Fruit fly (Drosophila melanogaster): ENCODE results near the gene Or85b.
A peak's percentile ranks its signal among the peaks of the same experiment; 100 is the strongest.

Gene Or85b

DNA sequence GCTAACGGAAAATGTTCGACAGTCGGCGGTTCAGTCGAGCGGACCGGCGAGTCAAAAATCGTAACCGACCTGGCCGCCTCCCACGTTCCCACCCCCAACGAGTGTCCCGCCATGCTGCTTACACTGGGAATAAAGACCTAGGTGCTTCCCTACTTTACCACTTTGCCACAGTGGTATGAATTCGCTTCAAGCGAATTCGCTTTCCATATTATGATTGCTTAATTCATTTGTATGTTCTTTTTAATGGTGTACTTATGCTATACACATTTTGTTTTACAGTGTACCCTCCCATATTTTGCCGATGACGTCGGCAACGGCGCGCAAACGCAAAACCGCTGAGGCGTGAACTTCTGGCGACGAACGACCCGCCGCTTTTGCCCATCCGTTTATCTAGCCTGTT lies 28.3 kb downstream of the Or85b start:
- no peak for TF ChIP-seq gl (tag; optimal IDR thresholded peaks at IDR 0.05)
- peak; percentile 20 for TF ChIP-seq CG8301 (tag; optimal IDR thresholded peaks at IDR 0.05)
- TF ChIP-seq CG9948 (tag; optimal IDR thresholded peaks at IDR 0.05), result peak; percentile 19
- TF ChIP-seq Snoo (tag; optimal IDR thresholded peaks at IDR 0.05), result no peak
- no peak for TF ChIP-seq CG10348 (GFP tag; IDR thresholded peaks at IDR 0.05)
- no peak for TF ChIP-seq CG12605 (GFP tag; IDR thresholded peaks at IDR 0.05)
- TF ChIP-seq Pif1A (GFP tag; optimal IDR thresholded peaks at IDR 0.05), result no peak
- TF ChIP-seq CG17806 (tag; optimal IDR thresholded peaks at IDR 0.05), result peak; percentile 17
- peak; percentile 1 for TF ChIP-seq CG13204 (GFP tag; optimal IDR thresholded peaks at IDR 0.05)
- TF ChIP-seq CG32121 (GFP tag; IDR thresholded peaks at IDR 0.05), result 0 out of 2 replicates have a peak, but pooled peaks have one; percentile 11
- TF ChIP-seq CG14655 (GFP tag; optimal IDR thresholded peaks at IDR 0.05), result peak; percentile 42
- no peak for TF ChIP-seq CG34367 (tag; optimal IDR thresholded peaks at IDR 0.05)
- peak; percentile 64; the same call in 2 of the 3 replicates for TF ChIP-seq CG4496 (GFP tag; IDR thresholded peaks at IDR 0.05)
- TF ChIP-seq CG8159 (tag; optimal IDR thresholded peaks at IDR 0.05), result peak; percentile 43
- no peak for TF ChIP-seq Pif1B (GFP tag; optimal IDR thresholded peaks at IDR 0.05)
- TF ChIP-seq fd96Ca (GFP tag; IDR thresholded peaks at IDR 0.05), result peak; percentile 50; the same call in 2 of the 3 replicates
- no peak for TF ChIP-seq EcR (GFP tag; optimal IDR thresholded peaks at IDR 0.05)
- no peak for TF ChIP-seq Ets98B (GFP tag; IDR thresholded peaks at IDR 0.05)
- no peak for TF ChIP-seq D1 (tag; optimal IDR thresholded peaks at IDR 0.05)
- peak; percentile 30 for TF ChIP-seq CG15710 (tag; optimal IDR thresholded peaks at IDR 0.05)
- TF ChIP-seq rn (GFP tag; IDR thresholded peaks at IDR 0.05), result no peak

DNA sequence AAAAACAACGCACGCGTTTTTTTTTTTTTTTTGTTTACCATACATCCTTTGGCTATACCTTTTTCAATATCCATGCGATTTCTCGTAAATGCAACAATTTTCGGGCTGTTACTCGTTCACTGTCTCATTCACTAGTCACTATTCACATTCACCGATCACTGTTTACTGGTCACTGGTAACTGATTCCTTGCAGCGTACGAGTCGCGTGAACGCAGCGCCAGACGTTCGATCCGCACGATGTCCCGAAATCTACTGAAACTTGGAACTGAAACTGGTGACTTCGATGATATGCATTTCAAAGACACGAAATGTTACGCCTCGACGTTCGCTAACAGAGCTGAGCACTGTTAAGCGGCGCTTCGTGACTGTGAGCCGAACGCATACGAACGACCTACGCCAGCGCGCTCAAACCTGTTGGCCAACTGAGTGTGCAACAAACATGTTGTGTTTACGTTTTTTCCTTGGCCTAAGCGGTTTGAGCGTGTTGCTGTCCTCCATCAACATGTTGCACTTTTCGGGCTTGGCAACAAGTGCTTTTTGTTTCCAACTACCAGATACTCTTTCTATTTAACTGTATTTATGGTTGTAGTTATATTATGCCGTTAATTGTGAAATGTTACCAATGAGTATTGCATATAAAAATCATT lies 33.7 kb downstream of the Or85b start, which contains the start of gene CG45263:
TSS of gene CG45263 (minus strand) at position 257 of the 647 bp plus-strand sequence.
- TF ChIP-seq CG4496 (GFP tag; IDR thresholded peaks at IDR 0.05), result peak; percentile 74; the same call in 2 of the 3 replicates
- peak; percentile 37 for TF ChIP-seq CG32121 (GFP tag; IDR thresholded peaks at IDR 0.05)
- peak; percentile 14; the same call in 1 of the 2 replicates for TF ChIP-seq Ets98B (GFP tag; IDR thresholded peaks at IDR 0.05)
- TF ChIP-seq Snoo (tag; optimal IDR thresholded peaks at IDR 0.05), result no peak
- TF ChIP-seq CG8159 (tag; optimal IDR thresholded peaks at IDR 0.05), result no peak
- no peak for TF ChIP-seq CG14655 (GFP tag; optimal IDR thresholded peaks at IDR 0.05)
- TF ChIP-seq fd96Ca (GFP tag; IDR thresholded peaks at IDR 0.05), result 0 out of 3 replicates have a peak, but pooled peaks have one; percentile 24

DNA sequence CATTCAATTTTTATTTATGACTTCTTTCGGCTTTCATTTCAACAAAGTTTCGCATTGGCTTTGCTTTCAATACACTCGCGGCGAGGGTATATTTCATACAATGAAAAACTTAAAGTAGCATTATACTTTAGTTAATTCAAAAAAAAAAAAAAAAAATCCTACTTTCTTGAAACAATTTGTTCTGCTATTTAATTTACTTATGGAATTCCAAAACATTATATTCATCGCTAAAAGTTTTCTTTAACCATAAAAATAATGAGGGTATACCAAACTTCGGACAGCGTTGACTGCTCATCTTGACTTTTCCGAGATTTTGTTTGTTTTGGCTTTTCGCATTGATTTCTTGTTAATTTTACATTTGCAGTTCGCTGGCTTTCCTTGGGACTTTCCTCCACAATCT lies 40.6 kb downstream of the Or85b start:
- TF ChIP-seq Snoo (tag; optimal IDR thresholded peaks at IDR 0.05), result peak; percentile 25
- peak; percentile 35 for TF ChIP-seq Pif1B (GFP tag; optimal IDR thresholded peaks at IDR 0.05)
- peak; percentile 56 for TF ChIP-seq CG4496 (GFP tag; IDR thresholded peaks at IDR 0.05)
- no peak for TF ChIP-seq D1 (tag; optimal IDR thresholded peaks at IDR 0.05)
- peak; percentile 56 for TF ChIP-seq CG17806 (tag; optimal IDR thresholded peaks at IDR 0.05)
- peak; percentile 57 for TF ChIP-seq CG9948 (tag; optimal IDR thresholded peaks at IDR 0.05)
- TF ChIP-seq CG32121 (GFP tag; IDR thresholded peaks at IDR 0.05), result peak; percentile 60; the same call in 1 of the 2 replicates
- TF ChIP-seq CG8159 (tag; optimal IDR thresholded peaks at IDR 0.05), result peak; percentile 54
- TF ChIP-seq gl (tag; optimal IDR thresholded peaks at IDR 0.05), result no peak
- peak; percentile 44 for TF ChIP-seq Pif1A (GFP tag; optimal IDR thresholded peaks at IDR 0.05)
- TF ChIP-seq CG15710 (tag; optimal IDR thresholded peaks at IDR 0.05), result peak; percentile 32
- peak; percentile 24; the same call in 1 of the 2 replicates for TF ChIP-seq CG12605 (GFP tag; IDR thresholded peaks at IDR 0.05)
- peak; percentile 50; the same call in 1 of the 2 replicates for TF ChIP-seq Ets98B (GFP tag; IDR thresholded peaks at IDR 0.05)
- no peak for TF ChIP-seq EcR (GFP tag; optimal IDR thresholded peaks at IDR 0.05)
- TF ChIP-seq CG14655 (GFP tag; optimal IDR thresholded peaks at IDR 0.05), result peak; percentile 74
- TF ChIP-seq CG10348 (GFP tag; IDR thresholded peaks at IDR 0.05), result no peak
- no peak for TF ChIP-seq fd96Ca (GFP tag; IDR thresholded peaks at IDR 0.05)
- peak; percentile 18 for TF ChIP-seq CG34367 (tag; optimal IDR thresholded peaks at IDR 0.05)
- TF ChIP-seq CG8301 (tag; optimal IDR thresholded peaks at IDR 0.05), result peak; percentile 71
- no peak for TF ChIP-seq rn (GFP tag; IDR thresholded peaks at IDR 0.05)
- no peak for TF ChIP-seq CG13204 (GFP tag; optimal IDR thresholded peaks at IDR 0.05)

DNA sequence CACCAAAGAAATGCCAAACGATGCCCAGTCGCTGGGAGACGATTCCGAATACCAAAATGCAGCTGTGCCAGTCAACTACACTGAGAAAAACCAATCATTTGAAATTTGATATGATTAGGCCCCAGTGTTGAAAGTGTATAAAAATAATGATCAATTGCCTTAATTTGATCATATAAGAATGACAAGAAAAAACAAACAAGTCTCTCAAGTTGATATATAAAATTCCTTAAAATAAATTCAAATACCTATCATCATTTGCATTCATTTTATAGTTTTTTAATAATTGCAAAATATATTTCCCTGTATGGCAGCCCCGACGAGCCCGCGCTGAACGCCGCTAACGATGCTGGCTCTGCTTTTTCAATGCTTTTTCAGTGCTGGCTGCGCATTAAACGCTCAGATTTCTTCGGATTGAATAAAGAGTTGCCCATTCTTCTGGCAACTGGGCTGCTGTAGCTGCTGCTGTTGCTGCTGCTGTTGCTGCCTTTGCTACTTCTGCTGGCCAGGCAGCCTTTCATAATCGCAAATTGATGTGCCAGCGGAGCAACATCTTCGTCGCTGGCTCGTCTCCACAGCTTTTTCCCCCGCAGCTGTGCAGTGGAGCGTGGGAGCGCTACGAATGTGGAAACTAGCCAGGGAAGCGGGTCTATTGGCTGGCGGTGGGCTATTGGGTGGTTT lies 41.3 kb downstream of the Or85b start:
- TF ChIP-seq CG17806 (tag; optimal IDR thresholded peaks at IDR 0.05) (peak; percentile 72), Snoo (tag; optimal IDR thresholded peaks at IDR 0.05) (peak; percentile 44), fd96Ca (GFP tag; IDR thresholded peaks at IDR 0.05) (0 out of 3 replicates have a peak, but pooled peaks have one; percentile 14), CG32121 (GFP tag; IDR thresholded peaks at IDR 0.05) (peak; percentile 35; the same call in 1 of the 2 replicates), rn (GFP tag; IDR thresholded peaks at IDR 0.05) (no peak), D1 (tag; optimal IDR thresholded peaks at IDR 0.05) (peak; percentile 22), CG4496 (GFP tag; IDR thresholded peaks at IDR 0.05) (peak; percentile 70; the same call in 2 of the 3 replicates), CG13204 (GFP tag; optimal IDR thresholded peaks at IDR 0.05) (no peak), CG15710 (tag; optimal IDR thresholded peaks at IDR 0.05) (peak; percentile 50), CG12605 (GFP tag; IDR thresholded peaks at IDR 0.05) (no peak), Pif1B (GFP tag; optimal IDR thresholded peaks at IDR 0.05) (peak; percentile 42), CG14655 (GFP tag; optimal IDR thresholded peaks at IDR 0.05) (peak; percentile 82), Ets98B (GFP tag; IDR thresholded peaks at IDR 0.05) (peak; percentile 57), CG8301 (tag; optimal IDR thresholded peaks at IDR 0.05) (peak; percentile 83), CG34367 (tag; optimal IDR thresholded peaks at IDR 0.05) (peak; percentile 26), EcR (GFP tag; optimal IDR thresholded peaks at IDR 0.05) (no peak), CG8159 (tag; optimal IDR thresholded peaks at IDR 0.05) (peak; percentile 67), CG10348 (GFP tag; IDR thresholded peaks at IDR 0.05) (no peak), gl (tag; optimal IDR thresholded peaks at IDR 0.05) (no peak), CG9948 (tag; optimal IDR thresholded peaks at IDR 0.05) (peak; percentile 68), Pif1A (GFP tag; optimal IDR thresholded peaks at IDR 0.05) (peak; percentile 52)

Data from whole organism, pupa.